Worm (Caenorhabditis elegans) whole organism, late embryonic: Measurements from ENCODE around the gene Y68A4B.3.
"Not testable (repeated sequence)": the region's sequence is repeated elsewhere in the genome, so short reads cannot be mapped to it uniquely, and the experiment has no call there.

Experiments used
- C08G9.2 ChIP-seq: sonication (generic microtip); optimal IDR thresholded peaks from 2 replicates; lab custom pipeline; 2016; ENCODE audit warnings: mild to moderate bottlenecking, missing genetic modification characterization, moderate library complexity, missing compliant biosample characterization
- C38D4.7 ChIP-seq: fragments of 200-800 bp; sonication (Bioruptor generic); optimal IDR thresholded peaks from 2 replicates; lab custom pipeline; 2018; ENCODE audit warnings: mild to moderate bottlenecking, missing genetic modification characterization, moderate library complexity, missing compliant biosample characterization
- K09A11.1 ChIP-seq: sonication (generic microtip); optimal IDR thresholded peaks from 2 replicates; lab custom pipeline; 2017; ENCODE audit warnings: antibody characterized with exemption, mild to moderate bottlenecking, missing genetic modification characterization, missing compliant biosample characterization; ENCODE audit not compliant: insufficient read depth
- T23F11.4 ChIP-seq: fragments of 200-800 bp; sonication (Bioruptor generic); optimal IDR thresholded peaks from 2 replicates; lab custom pipeline; 2018; ENCODE audit warnings: mild to moderate bottlenecking, missing genetic modification characterization, missing compliant biosample characterization
- ahr-1 ChIP-seq: sonication (generic microtip); optimal IDR thresholded peaks from 2 replicates; lab custom pipeline; 2016; ENCODE audit warnings: missing genetic modification characterization, missing compliant biosample characterization
- ceh-19 ChIP-seq: fragments of 200-800 bp; sonication (Bioruptor generic); optimal IDR thresholded peaks from 2 replicates; lab custom pipeline; 2018; ENCODE audit warnings: mild to moderate bottlenecking, missing genetic modification characterization, missing compliant biosample characterization
- ceh-22 ChIP-seq: sonication (generic microtip); optimal IDR thresholded peaks from 2 replicates; lab custom pipeline; 2017; ENCODE audit warnings: missing biosample characterization, missing genetic modification characterization
- ceh-31 ChIP-seq: sonication (generic microtip); optimal IDR thresholded peaks from 2 replicates; lab custom pipeline; 2016; ENCODE audit warnings: missing genetic modification characterization, missing compliant biosample characterization
- ceh-45 ChIP-seq: fragments of 200-800 bp; sonication (Bioruptor generic); IDR thresholded peaks from 2 replicates; pipeline ENCODE4 v1.3.6; 2022; ENCODE audit warnings: missing genetic modification reagents, missing genetic modification characterization, missing compliant biosample characterization
- ceh-6 ChIP-seq: fragments of 200-800 bp; sonication (Bioruptor generic); optimal IDR thresholded peaks from 2 replicates; lab custom pipeline; 2018; ENCODE audit warnings: mild to moderate bottlenecking, missing genetic modification characterization, missing compliant biosample characterization
- ceh-9 ChIP-seq: sonication (generic microtip); optimal IDR thresholded peaks from 2 replicates; lab custom pipeline; 2016; ENCODE audit warnings: mild to moderate bottlenecking, missing genetic modification characterization, inconsistent platforms, missing compliant biosample characterization
- dmd-4 ChIP-seq: sonication (generic microtip); optimal IDR thresholded peaks from 2 replicates; lab custom pipeline; 2016; ENCODE audit warnings: borderline replicate concordance, missing genetic modification characterization, missing compliant biosample characterization
- dve-1 ChIP-seq: sonication (generic microtip); optimal IDR thresholded peaks from 2 replicates; lab custom pipeline; 2017; ENCODE audit warnings: antibody characterized with exemption, mild to moderate bottlenecking, missing genetic modification characterization, missing compliant biosample characterization
- elt-2 ChIP-seq: sonication (generic microtip); optimal IDR thresholded peaks from 2 replicates; lab custom pipeline; 2016; ENCODE audit warnings: missing genetic modification reagents, missing genetic modification characterization, missing compliant biosample characterization
- fax-1 ChIP-seq: sonication (generic microtip); optimal IDR thresholded peaks from 2 replicates; lab custom pipeline; 2016; ENCODE audit warnings: missing genotype, missing genetic modification characterization, missing compliant biosample characterization
- hlh-13 ChIP-seq: fragments of 200-800 bp; sonication (Bioruptor generic); optimal IDR thresholded peaks from 2 replicates; lab custom pipeline; 2018; ENCODE audit warnings: mild to moderate bottlenecking, missing genetic modification characterization, missing compliant biosample characterization
- hlh-30 ChIP-seq: sonication (generic microtip); optimal IDR thresholded peaks from 2 replicates; lab custom pipeline; 2017; ENCODE audit warnings: antibody characterized with exemption, missing genetic modification characterization, missing compliant biosample characterization; ENCODE audit not compliant: insufficient read depth
- hlh-6 ChIP-seq: sonication (generic microtip); optimal IDR thresholded peaks from 2 replicates; lab custom pipeline; 2016; ENCODE audit warnings: missing genotype, missing genetic modification characterization, missing compliant biosample characterization
- hlh-8 ChIP-seq: sonication (generic microtip); optimal IDR thresholded peaks from 2 replicates; lab custom pipeline; 2016; ENCODE audit warnings: missing genotype, missing genetic modification characterization, missing compliant biosample characterization
- madf-2 ChIP-seq: sonication (generic microtip); optimal IDR thresholded peaks from 2 replicates; lab custom pipeline; 2017; ENCODE audit warnings: missing genetic modification characterization, missing compliant biosample characterization
- mec-3 ChIP-seq: sonication (generic microtip); optimal IDR thresholded peaks from 2 replicates; lab custom pipeline; 2016; ENCODE audit warnings: borderline replicate concordance, missing genetic modification characterization, missing compliant biosample characterization
- nfya-1 ChIP-seq: sonication (generic microtip); optimal IDR thresholded peaks from 2 replicates; lab custom pipeline; 2017; ENCODE audit warnings: missing genetic modification characterization, mild to moderate bottlenecking, missing compliant biosample characterization, antibody characterized with exemption, moderate library complexity
- nhr-11 ChIP-seq: fragments of 150-350 bp; optimal IDR thresholded peaks from 2 replicates; lab custom pipeline; 2014; ENCODE audit warnings: missing biosample characterization, missing genetic modification characterization
- nhr-232 ChIP-seq: sonication (generic microtip); optimal IDR thresholded peaks from 2 replicates; lab custom pipeline; 2016; ENCODE audit warnings: missing genetic modification characterization, missing compliant biosample characterization
- npax-4 ChIP-seq: sonication (generic microtip); optimal IDR thresholded peaks from 2 replicates; lab custom pipeline; 2016; ENCODE audit warnings: missing genetic modification characterization, missing compliant biosample characterization
- pag-3 ChIP-seq: sonication (generic microtip); optimal IDR thresholded peaks from 2 replicates; lab custom pipeline; 2016; ENCODE audit warnings: missing compliant biosample characterization, missing genetic modification characterization, borderline replicate concordance
- pax-1 ChIP-seq: fragments of 150-350 bp; optimal IDR thresholded peaks from 2 replicates; lab custom pipeline; 2014; ENCODE audit warnings: missing biosample characterization, missing genetic modification characterization
- pqm-1 ChIP-seq: sonication (generic microtip); optimal IDR thresholded peaks from 2 replicates; lab custom pipeline; 2016; ENCODE audit warnings: missing genetic modification characterization, missing compliant biosample characterization
- pros-1 ChIP-seq: fragments of 150-350 bp; optimal IDR thresholded peaks from 2 replicates; lab custom pipeline; 2014; ENCODE audit warnings: missing biosample characterization, missing genetic modification reagents, missing genetic modification characterization
- sdc-2 ChIP-seq: sonication (generic microtip); optimal IDR thresholded peaks from 2 replicates; lab custom pipeline; 2016; ENCODE audit warnings: missing genotype, missing genetic modification characterization, missing compliant biosample characterization
- sox-2 ChIP-seq: fragments of 200-800 bp; sonication (Bioruptor generic); IDR thresholded peaks from 2 replicates; pipeline ENCODE4 v1.3.6; 2022; ENCODE audit warnings: missing genetic modification reagents, missing genetic modification characterization, missing compliant biosample characterization
- sox-4 ChIP-seq: sonication (generic microtip); optimal IDR thresholded peaks from 2 replicates; lab custom pipeline; 2017; ENCODE audit warnings: mild to moderate bottlenecking, missing genetic modification characterization, inconsistent platforms, missing compliant biosample characterization
- tbx-2 ChIP-seq: sonication (generic microtip); optimal IDR thresholded peaks from 2 replicates; lab custom pipeline; 2016; ENCODE audit warnings: missing genetic modification characterization, missing compliant biosample characterization
- ttx-3 ChIP-seq: sonication (generic microtip); optimal IDR thresholded peaks from 2 replicates; lab custom pipeline; 2016; ENCODE audit warnings: missing genetic modification reagents, missing genetic modification characterization, missing compliant biosample characterization
- unc-3 ChIP-seq, 2 experiments: fragments of 200-800 bp in 1 of 2; sonication (Bioruptor generic) in 1 of 2; sonication (generic microtip) in 1 of 2; conservative IDR thresholded peaks in 1 of 2; optimal IDR thresholded peaks in 1 of 2; 2 replicates each; pipeline versions ENCODE4 v1.3.6 to Lab custom; 2016 to 2022; ENCODE audit warnings: missing compliant biosample characterization in 2 of 2, missing genetic modification characterization in 2 of 2, missing genetic modification reagents in 1 of 2
- unc-55 ChIP-seq: sonication (generic microtip); optimal IDR thresholded peaks from 2 replicates; lab custom pipeline; 2017; ENCODE audit warnings: missing biosample characterization, missing genetic modification reagents, missing genetic modification characterization
- ztf-16 ChIP-seq: sonication (generic microtip); optimal IDR thresholded peaks from 2 replicates; lab custom pipeline; 2017; ENCODE audit warnings: missing genetic modification characterization, missing compliant biosample characterization

Y68A4B.3 gene

ce11 chrV:17264855-17265254 lies 22.4 kb upstream of the Y68A4B.3 start, which contains the start of gene K10G4.3:
Gene K10G4.3, minus strand, starts transcription at chrV:17264955.
- not testable (repeated sequence) for TF ChIP-seq ahr-1 (tag; lab: Kevin White, UChicago); T23F11.4 (GFP tag; lab: Kevin White, UChicago); madf-2
- TF ChIP-seq, all 69 proteins: peak for 0; not testable (repeated sequence) for 69

DNA sequence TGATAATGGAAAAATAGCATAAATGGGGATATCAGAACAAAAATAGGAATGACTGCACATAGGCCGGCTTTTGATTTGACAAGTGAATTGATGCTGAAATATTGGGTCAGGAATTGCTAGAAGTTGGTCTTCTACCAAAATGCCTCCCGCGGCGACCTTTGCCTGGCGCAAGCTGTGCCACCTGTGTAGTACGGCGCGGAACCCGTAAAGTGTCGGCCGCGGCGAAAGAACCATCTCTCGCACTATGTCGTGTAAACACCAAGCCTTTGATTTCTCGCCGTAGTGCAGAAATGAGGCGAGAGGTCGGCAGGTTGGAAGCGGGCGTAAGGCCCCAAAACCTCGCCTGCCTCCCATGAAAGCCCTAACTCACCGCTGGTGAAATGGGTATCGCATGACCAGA lies 18.9 kb upstream of the Y68A4B.3 start:
- TF ChIP-seq pax-1 = no peak
- no peak for TF ChIP-seq ceh-19 (GFP tag; lab: Kevin White, UChicago)
- no peak for TF ChIP-seq K09A11.1
- TF ChIP-seq pag-3 (tag; lab: Kevin White, UChicago) = peak; percentile 43
- TF ChIP-seq ztf-16 (tag; lab: Kevin White, UChicago) = no peak
- no peak for TF ChIP-seq nhr-11 (tag; lab: Kevin White, UChicago)
- TF ChIP-seq unc-3 (GFP tag; conservative IDR thresholded peaks at IDR 0.05; lab: Robert Waterston, UW) = no peak
- TF ChIP-seq unc-3 (tag; optimal IDR thresholded peaks at IDR 0.05; lab: Kevin White, UChicago) = no peak
- no peak for TF ChIP-seq ceh-22
- no peak for TF ChIP-seq fax-1 (tag; lab: Kevin White, UChicago)

DNA sequence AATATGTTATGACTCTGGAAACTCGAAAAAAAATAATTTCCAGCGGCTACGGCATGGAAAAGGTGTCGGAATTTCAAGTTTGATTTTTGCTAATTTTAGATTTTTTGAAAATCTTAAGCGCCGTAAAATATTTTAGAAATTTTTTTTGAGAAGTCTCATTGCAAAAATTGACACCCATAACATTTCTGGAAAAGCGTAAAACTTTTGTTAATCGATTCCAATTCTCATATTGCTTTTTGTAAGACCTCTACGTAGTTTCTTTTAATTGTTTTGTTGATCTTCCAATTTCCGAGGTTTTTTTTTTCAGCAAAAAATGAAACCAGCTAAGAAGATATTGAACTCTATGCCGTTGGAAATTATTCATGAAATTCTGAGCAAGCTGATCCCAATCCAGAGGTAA lies 16.4 kb upstream of the Y68A4B.3 start, which contains the start of gene fbxa-85:
TSS of gene fbxa-85 (plus strand) at position 301 of the 400 bp plus-strand sequence.
- TF ChIP-seq dve-1 (tag; lab: Kevin White, UChicago) (no peak), ceh-6 (GFP tag; lab: Kevin White, UChicago) (no peak), sdc-2 (no peak), C38D4.7 (GFP tag; lab: Kevin White, UChicago) (no peak), madf-2 (no peak), unc-55 (GFP tag; lab: Kevin White, UChicago) (no peak), sox-2 (GFP tag; lab: Robert Waterston, UW) (no peak), ceh-45 (GFP tag; lab: Robert Waterston, UW) (no peak), nhr-232 (no peak), nfya-1 (tag; lab: Kevin White, UChicago) (no peak), ttx-3 (tag; lab: Kevin White, UChicago) (no peak), hlh-8 (tag; lab: Kevin White, UChicago) (no peak)

- no peak for TF ChIP-seq nhr-11 (tag; lab: Kevin White, UChicago)
- TF ChIP-seq unc-55 (GFP tag; lab: Kevin White, UChicago) = no peak
- TF ChIP-seq hlh-30 (tag; lab: Kevin White, UChicago) = no peak
- no peak for TF ChIP-seq pqm-1 (tag; lab: Kevin White, UChicago)
- TF ChIP-seq ceh-31 (tag; lab: Kevin White, UChicago) = no peak
- TF ChIP-seq dmd-4 = no peak
- TF ChIP-seq sdc-2 = no peak
- TF ChIP-seq hlh-6 (tag; lab: Kevin White, UChicago) = no peak
- TF ChIP-seq ceh-9 (tag; lab: Kevin White, UChicago) = no peak
- TF ChIP-seq tbx-2 = no peak
- no peak for TF ChIP-seq mec-3 (tag; lab: Kevin White, UChicago)
- no peak for TF ChIP-seq pros-1 (tag; lab: Kevin White, UChicago)
- TF ChIP-seq unc-3 (GFP tag; conservative IDR thresholded peaks at IDR 0.05; lab: Robert Waterston, UW) = no peak
- TF ChIP-seq unc-3 (tag; optimal IDR thresholded peaks at IDR 0.05; lab: Kevin White, UChicago) = no peak
- no peak for TF ChIP-seq npax-4 (tag; lab: Kevin White, UChicago)
- no peak for TF ChIP-seq pax-1
- TF ChIP-seq C08G9.2 (tag; lab: Kevin White, UChicago) = no peak
- no peak for TF ChIP-seq elt-2 (tag; lab: Kevin White, UChicago)
- no peak for TF ChIP-seq sox-4 (tag; lab: Kevin White, UChicago)
- no peak for TF ChIP-seq hlh-13
Observed at ce11 chrV:17258244-17258643, 15.8 kb upstream of the Y68A4B.3 start.
